Fruit fly (Drosophila melanogaster) whole organism, prepupa: ENCODE data around the gene RpS28a.

Source experiments
- Blimp-1 ChIP-seq: fragments of 200-800 bp; sonication (Bioruptor generic); optimal IDR thresholded peaks from 3 replicates; lab custom pipeline; 2017; ENCODE audit warnings: missing biosample characterization, missing genetic modification characterization, mild to moderate bottlenecking, moderate library complexity, missing genetic modification reagents
- CG10631 ChIP-seq: fragments of 200-800 bp; sonication (Bioruptor generic); optimal IDR thresholded peaks from 2 replicates; lab custom pipeline; 2016; ENCODE audit warnings: missing biosample characterization, missing genetic modification characterization
- CG10669 ChIP-seq: fragments of 200-800 bp; sonication (Bioruptor generic); optimal IDR thresholded peaks from 3 replicates; lab custom pipeline; 2018; ENCODE audit warnings: missing biosample characterization, mild to moderate bottlenecking, missing genetic modification characterization, moderate library complexity
- CG11294 ChIP-seq: fragments of 200-800 bp; sonication (Bioruptor generic); IDR thresholded peaks from 2 replicates; pipeline ENCODE4 v1.3.6; 2022; ENCODE audit warnings: missing biosample characterization, missing genetic modification characterization
- CG11762 ChIP-seq: fragments of 200-800 bp; sonication (Bioruptor generic); optimal IDR thresholded peaks from 3 replicates; lab custom pipeline; 2016; ENCODE audit warnings: missing biosample characterization, missing genetic modification characterization; ENCODE audit not compliant: insufficient read depth
- CG11902 ChIP-seq: fragments of 200-800 bp; sonication (Bioruptor generic); optimal IDR thresholded peaks from 3 replicates; lab custom pipeline; 2016; ENCODE audit warnings: missing biosample characterization, missing genetic modification characterization
- CG1621 ChIP-seq: fragments of 200-800 bp; sonication (Bioruptor generic); optimal IDR thresholded peaks from 3 replicates; lab custom pipeline; 2018; ENCODE audit warnings: missing biosample characterization, mild to moderate bottlenecking, missing genetic modification characterization
- CG16779 ChIP-seq: fragments of 200-800 bp; sonication (Bioruptor generic); optimal IDR thresholded peaks from 3 replicates; lab custom pipeline; 2017; ENCODE audit warnings: missing biosample characterization, mild to moderate bottlenecking, missing genetic modification characterization
- CG31627 ChIP-seq: fragments of 200-800 bp; sonication (Bioruptor generic); optimal IDR thresholded peaks from 3 replicates; lab custom pipeline; 2016; ENCODE audit warnings: missing biosample characterization, missing genetic modification characterization
- CG3919 ChIP-seq: fragments of 200-800 bp; sonication (Bioruptor generic); optimal IDR thresholded peaks from 3 replicates; lab custom pipeline; 2016; ENCODE audit warnings: missing biosample characterization, missing genetic modification characterization
- CG4318 ChIP-seq: fragments of 200-800 bp; sonication (Bioruptor generic); optimal IDR thresholded peaks from 3 replicates; lab custom pipeline; 2017; ENCODE audit warnings: missing biosample characterization, mild to moderate bottlenecking, missing genetic modification characterization
- CG6163 ChIP-seq: fragments of 200-800 bp; sonication (Bioruptor generic); IDR thresholded peaks from 3 replicates; pipeline ENCODE4 v1.3.6; 2022; ENCODE audit warnings: missing biosample characterization, missing genetic modification characterization
- CG6276 ChIP-seq: fragments of 200-800 bp; sonication (Bioruptor generic); optimal IDR thresholded peaks from 2 replicates; lab custom pipeline; 2017; ENCODE audit warnings: missing biosample characterization, mild to moderate bottlenecking, missing genetic modification characterization
- CG6808 ChIP-seq: fragments of 200-800 bp; sonication (Bioruptor generic); optimal IDR thresholded peaks from 3 replicates; lab custom pipeline; 2017; ENCODE audit warnings: missing biosample characterization, missing genetic modification characterization, mild to moderate bottlenecking, moderate library complexity, missing genetic modification reagents
- CG6854 ChIP-seq: fragments of 200-800 bp; sonication (Bioruptor generic); optimal IDR thresholded peaks from 2 replicates; lab custom pipeline; 2017; ENCODE audit warnings: missing biosample characterization, mild to moderate bottlenecking, missing genetic modification characterization
- CG8119 ChIP-seq: fragments of 200-800 bp; sonication (Bioruptor generic); IDR thresholded peaks from 3 replicates; pipeline ENCODE4 v1.3.6; 2022; ENCODE audit warnings: missing biosample characterization, missing genetic modification characterization
- CG8319 ChIP-seq: fragments of 200-800 bp; sonication (Bioruptor generic); optimal IDR thresholded peaks from 3 replicates; lab custom pipeline; 2016; ENCODE audit warnings: missing biosample characterization, missing genetic modification characterization
- CG8632 ChIP-seq: fragments of 200-800 bp; sonication (Bioruptor generic); optimal IDR thresholded peaks from 3 replicates; lab custom pipeline; 2016; ENCODE audit warnings: missing biosample characterization, missing genetic modification characterization
- Eip78C ChIP-seq: fragments of 200-800 bp; sonication (Bioruptor generic); peaks from one replicate; lab custom pipeline; 2016; ENCODE audit warnings: missing biosample characterization, missing genetic modification characterization
- Eip93F ChIP-seq: fragments of 200-800 bp; sonication (Bioruptor generic); optimal IDR thresholded peaks from 2 replicates; lab custom pipeline; 2016; ENCODE audit warnings: missing biosample characterization, mild to moderate bottlenecking, missing genetic modification characterization
- Ets21C ChIP-seq: fragments of 200-800 bp; sonication (Bioruptor generic); optimal IDR thresholded peaks from 3 replicates; lab custom pipeline; 2016; ENCODE audit warnings: missing biosample characterization, missing genetic modification characterization
- Ets96B ChIP-seq: fragments of 200-800 bp; optimal IDR thresholded peaks from 2 replicates; lab custom pipeline; 2019; ENCODE audit warnings: missing biosample characterization, mild to moderate bottlenecking, missing genetic modification characterization, moderate library complexity
- Gug ChIP-seq: fragments of 200-800 bp; sonication (Bioruptor generic); IDR thresholded peaks from 2 replicates; pipeline ENCODE4 v1.3.6; 2022; ENCODE audit warnings: missing biosample characterization, missing genetic modification characterization
- Hr38 ChIP-seq: sonication (Bioruptor generic); optimal IDR thresholded peaks from 2 replicates; lab custom pipeline; 2016; ENCODE audit warnings: missing biosample characterization, missing genetic modification characterization
- Hr39 ChIP-seq: fragments of 200-800 bp; sonication (Bioruptor generic); optimal IDR thresholded peaks from 2 replicates; lab custom pipeline; 2016; ENCODE audit warnings: missing biosample characterization, missing genetic modification characterization
- Hr4 ChIP-seq: fragments of 200-800 bp; sonication (Bioruptor generic); optimal IDR thresholded peaks from 3 replicates; lab custom pipeline; 2016; ENCODE audit warnings: missing biosample characterization, missing genetic modification characterization
- Lpt ChIP-seq: fragments of 200-800 bp; sonication (Bioruptor generic); optimal IDR thresholded peaks from 3 replicates; lab custom pipeline; 2016; ENCODE audit warnings: missing biosample characterization, missing genetic modification characterization
- Met ChIP-seq: fragments of 200-800 bp; sonication (Bioruptor generic); optimal IDR thresholded peaks from 3 replicates; lab custom pipeline; 2016; ENCODE audit warnings: missing biosample characterization, missing genetic modification characterization
- Smox ChIP-seq: fragments of 200-800 bp; sonication (Bioruptor generic); optimal IDR thresholded peaks from 3 replicates; lab custom pipeline; 2016; ENCODE audit warnings: missing biosample characterization, missing genetic modification characterization
- Sox102F ChIP-seq: fragments of 200-800 bp; sonication (Bioruptor generic); optimal IDR thresholded peaks from 2 replicates; lab custom pipeline; 2016; ENCODE audit warnings: missing biosample characterization, mild to moderate bottlenecking, missing genetic modification characterization
- Sox14 ChIP-seq: fragments of 200-800 bp; sonication (Bioruptor generic); optimal IDR thresholded peaks from 3 replicates; lab custom pipeline; 2016; ENCODE audit warnings: missing biosample characterization, missing genetic modification characterization
- Sox15 ChIP-seq: fragments of 200-800 bp; sonication (Bioruptor generic); optimal IDR thresholded peaks from 3 replicates; lab custom pipeline; 2016; ENCODE audit warnings: missing biosample characterization, missing genetic modification characterization
- achi ChIP-seq: fragments of 200-800 bp; sonication (Bioruptor generic); optimal IDR thresholded peaks from 3 replicates; lab custom pipeline; 2016; ENCODE audit warnings: missing biosample characterization, missing genetic modification characterization
- acj6 ChIP-seq: fragments of 200-800 bp; sonication (Bioruptor generic); optimal IDR thresholded peaks from 3 replicates; lab custom pipeline; 2016; ENCODE audit warnings: missing biosample characterization, missing genetic modification characterization
- cyc ChIP-seq: fragments of 200-800 bp; sonication (Bioruptor generic); optimal IDR thresholded peaks from 3 replicates; lab custom pipeline; 2016; ENCODE audit warnings: missing biosample characterization, missing genetic modification characterization
- dsx ChIP-seq: fragments of 200-800 bp; optimal IDR thresholded peaks from 3 replicates; lab custom pipeline; 2019; ENCODE audit warnings: missing biosample characterization, mild to moderate bottlenecking, missing genetic modification characterization, moderate library complexity; ENCODE audit not compliant: poor library complexity, severe bottlenecking
- eg ChIP-seq: fragments of 200-800 bp; sonication (Bioruptor generic); IDR thresholded peaks from 3 replicates; pipeline ENCODE4 v1.3.6; 2022; ENCODE audit warnings: missing biosample characterization, missing genetic modification characterization
- esn ChIP-seq: fragments of 200-800 bp; sonication (Bioruptor generic); optimal IDR thresholded peaks from 2 replicates; lab custom pipeline; 2016; ENCODE audit warnings: missing biosample characterization, mild to moderate bottlenecking, missing genetic modification characterization, moderate library complexity
- fd59A ChIP-seq: fragments of 200-800 bp; sonication (Bioruptor generic); optimal IDR thresholded peaks from 2 replicates; lab custom pipeline; 2017; ENCODE audit warnings: missing biosample characterization, mild to moderate bottlenecking, missing genetic modification characterization, missing genetic modification reagents
- fd85E ChIP-seq: fragments of 200-800 bp; sonication (Bioruptor generic); optimal IDR thresholded peaks from 3 replicates; lab custom pipeline; 2016; ENCODE audit warnings: missing biosample characterization, missing genetic modification characterization
- lz ChIP-seq: fragments of 200-800 bp; sonication (Bioruptor generic); optimal IDR thresholded peaks from 3 replicates; lab custom pipeline; 2016; ENCODE audit warnings: missing biosample characterization, missing genetic modification characterization
- net ChIP-seq: fragments of 200-800 bp; sonication (Bioruptor generic); optimal IDR thresholded peaks from 3 replicates; lab custom pipeline; 2016; ENCODE audit warnings: missing biosample characterization, missing genetic modification characterization
- pdm3 ChIP-seq: fragments of 200-800 bp; sonication (Bioruptor generic); optimal IDR thresholded peaks from 3 replicates; lab custom pipeline; 2016; ENCODE audit warnings: missing biosample characterization, missing genetic modification characterization
- spab ChIP-seq: fragments of 200-800 bp; sonication (Bioruptor generic); optimal IDR thresholded peaks from 2 replicates; lab custom pipeline; 2017; ENCODE audit warnings: missing biosample characterization, mild to moderate bottlenecking, missing genetic modification characterization, missing genetic modification reagents
- ss ChIP-seq, 2 experiments: fragments of 200-800 bp; sonication (Bioruptor generic); optimal IDR thresholded peaks; 2 replicates in 1 of 2; 3 replicates in 1 of 2; lab custom pipeline; 2017 to 2018; ENCODE audit warnings: mild to moderate bottlenecking in 2 of 2, missing biosample characterization in 2 of 2, missing genetic modification characterization in 2 of 2, moderate library complexity in 1 of 2
- svp ChIP-seq: fragments of 200-800 bp; sonication (Bioruptor generic); peaks from one replicate; lab custom pipeline; 2016; ENCODE audit warnings: missing biosample characterization, missing genetic modification characterization
- topi ChIP-seq: fragments of 200-800 bp; sonication (Bioruptor generic); optimal IDR thresholded peaks from 3 replicates; lab custom pipeline; 2016; ENCODE audit warnings: missing biosample characterization, missing genetic modification characterization
- vri ChIP-seq: fragments of 200-800 bp; sonication (Bioruptor generic); optimal IDR thresholded peaks from 3 replicates; lab custom pipeline; 2016; ENCODE audit warnings: missing biosample characterization, mild to moderate bottlenecking, missing genetic modification characterization

The RpS28a gene

dm6 chr3R:29981479-29981878 lies 41.0 kb downstream of the RpS28a start (continued):
- TF ChIP-seq topi (GFP tag; lab: Kevin White, UChicago) (peak; percentile 25), eg (GFP tag; lab: Robert Waterston, UW) (peak; percentile 21; the same call in 1 of the 3 replicates), cyc (GFP tag; lab: Kevin White, UChicago) (peak; percentile 48), CG8319 (no peak), CG8632 (GFP tag; lab: Kevin White, UChicago) (peak; percentile 8), Sox102F (GFP tag; lab: Kevin White, UChicago) (peak; percentile 49), CG6854 (GFP tag; lab: Kevin White, UChicago) (no peak), Ets21C (GFP tag; lab: Kevin White, UChicago) (peak; percentile 34), fd85E (GFP tag; lab: Kevin White, UChicago) (no peak), esn (GFP tag; lab: Kevin White, UChicago) (peak; percentile 49), CG10669 (GFP tag; lab: Kevin White, UChicago) (no peak), acj6 (GFP tag; lab: Kevin White, UChicago) (peak; percentile 34), spab (GFP tag; lab: Kevin White, UChicago) (no peak), net (GFP tag; lab: Kevin White, UChicago) (no peak), Eip78C (GFP tag; lab: Kevin White, UChicago) (peak; percentile 77), svp (GFP tag; lab: Kevin White, UChicago) (peak; percentile 79)

- TF ChIP-seq CG8632 (GFP tag; lab: Kevin White, UChicago): no peak
- no peak for TF ChIP-seq Gug (GFP tag; lab: Robert Waterston, UW)
- no peak for TF ChIP-seq esn (GFP tag; lab: Kevin White, UChicago)
- peak; percentile 20 for TF ChIP-seq topi (GFP tag; lab: Kevin White, UChicago)
- TF ChIP-seq Blimp-1 (GFP tag; lab: Kevin White, UChicago): no peak
- no peak for TF ChIP-seq ss (GFP tag; optimal IDR thresholded peaks at IDR 0.05; lab: Kevin White, UChicago)
- no peak for TF ChIP-seq Lpt
- TF ChIP-seq Ets96B (tag; lab: Kevin White, UChicago): peak; percentile 30
- no peak for TF ChIP-seq CG1621
- TF ChIP-seq fd85E (GFP tag; lab: Kevin White, UChicago): no peak
- no peak for TF ChIP-seq CG4318 (GFP tag; lab: Kevin White, UChicago)
- TF ChIP-seq Sox102F (GFP tag; lab: Kevin White, UChicago): peak; percentile 22
- peak; percentile 16 for TF ChIP-seq cyc (GFP tag; lab: Kevin White, UChicago)
- no peak for TF ChIP-seq Hr4 (GFP tag; lab: Kevin White, UChicago)
- no peak for TF ChIP-seq CG11294
- TF ChIP-seq CG6163 (GFP tag; lab: Robert Waterston, UW): peak; percentile 49; the same call in 2 of the 3 replicates
- peak; percentile 8 for TF ChIP-seq CG3919 (GFP tag; lab: Kevin White, UChicago)
- TF ChIP-seq pdm3 (GFP tag; lab: Kevin White, UChicago): peak; percentile 14
- TF ChIP-seq Eip78C (GFP tag; lab: Kevin White, UChicago): peak; percentile 69
- TF ChIP-seq CG6276: no peak
- TF ChIP-seq dsx (GFP tag; lab: Kevin White, UChicago): no peak
- no peak for TF ChIP-seq vri (GFP tag; lab: Kevin White, UChicago)
- peak; percentile 9 for TF ChIP-seq Met
- no peak for TF ChIP-seq CG11762 (GFP tag; lab: Kevin White, UChicago)
- TF ChIP-seq fd59A (GFP tag; lab: Kevin White, UChicago): peak; percentile 4
- no peak for TF ChIP-seq Smox (GFP tag; lab: Kevin White, UChicago)
- no peak for TF ChIP-seq achi
- peak; percentile 26 for TF ChIP-seq acj6 (GFP tag; lab: Kevin White, UChicago)
- TF ChIP-seq CG6854 (GFP tag; lab: Kevin White, UChicago): no peak
- peak; percentile 31 for TF ChIP-seq Hr39 (GFP tag; lab: Kevin White, UChicago)
- TF ChIP-seq Sox15 (GFP tag; lab: Kevin White, UChicago): no peak
- TF ChIP-seq CG10669 (GFP tag; lab: Kevin White, UChicago): peak; percentile 27
- TF ChIP-seq CG31627: peak; percentile 17
- TF ChIP-seq Sox14 (GFP tag; lab: Kevin White, UChicago): no peak
- peak; percentile 1 for TF ChIP-seq CG10631 (GFP tag; lab: Kevin White, UChicago)
- no peak for TF ChIP-seq CG6808 (GFP tag; lab: Kevin White, UChicago)
- no peak for TF ChIP-seq CG8319
- TF ChIP-seq Ets21C (GFP tag; lab: Kevin White, UChicago): no peak
- TF ChIP-seq Eip93F (GFP tag; lab: Kevin White, UChicago): no peak
- no peak for TF ChIP-seq net (GFP tag; lab: Kevin White, UChicago)
- TF ChIP-seq lz (GFP tag; lab: Kevin White, UChicago): no peak
- TF ChIP-seq Hr38 (GFP tag; lab: Kevin White, UChicago): no peak
- no peak for TF ChIP-seq CG8119 (GFP tag; lab: Robert Waterston, UW)
- no peak for TF ChIP-seq CG11902 (GFP tag; lab: Kevin White, UChicago)
- TF ChIP-seq CG16779 (tag; lab: Kevin White, UChicago): no peak
Measured at dm6 chr3R:29978595-29978994, 43.9 kb downstream of the RpS28a start.
